Fruit fly (Drosophila melanogaster): Measurements from ENCODE around the gene CG3437.
A peak's percentile ranks its signal among the peaks of the same experiment; 100 is the strongest.

The CG3437 gene

dm6 chr3L:9426656-9427294, 30.7 kb downstream of the CG3437 start, which contains the start of the genes Atat and Shc (continued):
- TF ChIP-seq CG18619 (GFP tag; optimal IDR thresholded peaks at IDR 0.05) (peak; percentile 99), jigr1 (GFP tag; IDR thresholded peaks at IDR 0.05) (peak; percentile 100), CG4820 (GFP tag; optimal IDR thresholded peaks at IDR 0.05) (peak; percentile 99), CG17568 (GFP tag; optimal IDR thresholded peaks at IDR 0.05) (peak; percentile 95), NfI (GFP tag; optimal IDR thresholded peaks at IDR 0.05) (peak; percentile 99), CrebB (tag; optimal IDR thresholded peaks at IDR 0.05) (peak; percentile 97), luna (GFP tag; optimal IDR thresholded peaks at IDR 0.05) (peak; percentile 99), gro (GFP tag; optimal IDR thresholded peaks at IDR 0.05) (peak; percentile 99), gcm (GFP tag; optimal IDR thresholded peaks at IDR 0.05) (peak; percentile 92), hth (optimal IDR thresholded peaks at IDR 0.05) (no peak), CG12299 (tag; optimal IDR thresholded peaks at IDR 0.05) (peak; percentile 95), CG7745 (tag; optimal IDR thresholded peaks at IDR 0.05) (peak; percentile 47), Oli (tag; optimal IDR thresholded peaks at IDR 0.05) (peak; percentile 98), bbx (GFP tag; IDR thresholded peaks at IDR 0.05; ENCODE audit: partially characterized antibody) (peak; percentile 71; the same call in 1 of the 2 replicates), Scr (GFP tag; IDR thresholded peaks at IDR 0.05; ENCODE audit: partially characterized antibody) (peak; percentile 93), CG30431 (GFP tag; optimal IDR thresholded peaks at IDR 0.05) (peak; percentile 100), oc (tag; optimal IDR thresholded peaks at IDR 0.05) (peak; percentile 97), CG34224 (GFP tag; IDR thresholded peaks at IDR 0.05; ENCODE audit: partially characterized antibody) (peak; percentile 86), Dek (tag; optimal IDR thresholded peaks at IDR 0.05) (peak; percentile 99), Stat92E (GFP tag; optimal IDR thresholded peaks at IDR 0.05) (peak in 1 of 3 experiments; percentile 90), CG4424 (GFP tag; optimal IDR thresholded peaks at IDR 0.05) (peak; percentile 99), Hsf (GFP tag; optimal IDR thresholded peaks at IDR 0.05) (peak; percentile 100), Hmx (GFP tag; optimal IDR thresholded peaks at IDR 0.05) (peak; percentile 97), bab2 (GFP tag; optimal IDR thresholded peaks at IDR 0.05) (peak; percentile 100), Sry-β (GFP tag; optimal IDR thresholded peaks at IDR 0.05) (peak; percentile 61), CG11695 (GFP tag; IDR thresholded peaks at IDR 0.05) (peak; percentile 97), Lhr (GFP tag; optimal IDR thresholded peaks at IDR 0.05) (peak; percentile 98), HLH54F (GFP tag; optimal IDR thresholded peaks at IDR 0.05) (peak; percentile 100), CG5245 (GFP tag; optimal IDR thresholded peaks at IDR 0.05) (peak; percentile 99), bowl (GFP tag; IDR thresholded peaks at IDR 0.05) (peak; percentile 96), sim (GFP tag; IDR thresholded peaks at IDR 0.05) (peak; percentile 95), CG7839 (tag; optimal IDR thresholded peaks at IDR 0.05) (peak; percentile 99), tgo (GFP tag; IDR thresholded peaks at IDR 0.05) (peak; percentile 100), en (GFP tag; optimal IDR thresholded peaks at IDR 0.05) (peak; percentile 98), al (GFP tag; IDR thresholded peaks at IDR 0.05) (peak; percentile 100), sisA (GFP tag; IDR thresholded peaks at IDR 0.05) (peak; percentile 100), CG5953 (GFP tag; IDR thresholded peaks at IDR 0.05) (peak; percentile 98), ase (GFP tag; IDR thresholded peaks at IDR 0.05) (peak; percentile 99), HLH4C (GFP tag; IDR thresholded peaks at IDR 0.05; ENCODE audit: partially characterized antibody) (peak; percentile 87), CG9609 (GFP tag; optimal IDR thresholded peaks at IDR 0.05) (peak; percentile 100), psq (GFP tag; optimal IDR thresholded peaks at IDR 0.05) (peak; percentile 95), CG1024 (GFP tag; IDR thresholded peaks at IDR 0.05) (peak; percentile 96), CG11456 (GFP tag; IDR thresholded peaks at IDR 0.05) (peak; percentile 100), inv (GFP tag; IDR thresholded peaks at IDR 0.05; ENCODE audit: partially characterized antibody) (peak; percentile 93), CG11723 (GFP tag; optimal IDR thresholded peaks at IDR 0.05) (peak; percentile 97), GATAe (GFP tag; conservative IDR thresholded peaks at IDR 0.05) (peak; percentile 98), CG3726 (GFP tag; IDR thresholded peaks at IDR 0.05) (peak; percentile 99), crp (GFP tag; optimal IDR thresholded peaks at IDR 0.05) (peak in 1 of 2 experiments; percentile 77), sug (tag; optimal IDR thresholded peaks at IDR 0.05) (peak; percentile 98)
